Fruit fly (Drosophila melanogaster) whole organism, adult: ENCODE data around the gene CG1113.

ENCODE experiments used
- CG11617 ChIP-seq: fragments of 200-800 bp; sonication (Bioruptor generic); optimal IDR thresholded peaks from 2 replicates; lab custom pipeline; 2017; ENCODE audit warnings: mild to moderate bottlenecking, missing biosample characterization, missing genetic modification reagents, missing genetic modification characterization
- CG12768 ChIP-seq: fragments of 200-800 bp; sonication (Bioruptor generic); optimal IDR thresholded peaks from 2 replicates; lab custom pipeline; 2017; ENCODE audit warnings: missing biosample characterization, missing genetic modification characterization, mild to moderate bottlenecking, moderate library complexity, missing genetic modification reagents
- CG14711 ChIP-seq: fragments of 200-800 bp; sonication (Bioruptor generic); optimal IDR thresholded peaks from 2 replicates; lab custom pipeline; 2018; ENCODE audit warnings: missing biosample characterization, mild to moderate bottlenecking, missing genetic modification characterization, moderate library complexity
- CG1620 ChIP-seq: fragments of 200-800 bp; sonication (Bioruptor generic); optimal IDR thresholded peaks from 2 replicates; lab custom pipeline; 2016; ENCODE audit warnings: missing biosample characterization, missing genetic modification characterization
- CG33017 ChIP-seq: fragments of 200-800 bp; sonication (Bioruptor generic); optimal IDR thresholded peaks from 2 replicates; lab custom pipeline; 2018; ENCODE audit warnings: missing biosample characterization, mild to moderate bottlenecking, missing genetic modification characterization, moderate library complexity
- CG5204 ChIP-seq: fragments of 200-800 bp; sonication (Bioruptor generic); optimal IDR thresholded peaks from 2 replicates; lab custom pipeline; 2016; ENCODE audit warnings: missing biosample characterization, missing genetic modification characterization
- CG7045 ChIP-seq: fragments of 200-800 bp; sonication (Bioruptor generic); optimal IDR thresholded peaks from 2 replicates; lab custom pipeline; 2017; ENCODE audit warnings: missing biosample characterization, mild to moderate bottlenecking, missing genetic modification characterization
- CG7101 ChIP-seq: fragments of 200-800 bp; sonication (Bioruptor generic); optimal IDR thresholded peaks from 2 replicates; lab custom pipeline; 2018; ENCODE audit warnings: missing biosample characterization, mild to moderate bottlenecking, missing genetic modification characterization, moderate library complexity
- Clk ChIP-seq: fragments of 200-800 bp; sonication (Bioruptor generic); optimal IDR thresholded peaks from 2 replicates; lab custom pipeline; 2017; ENCODE audit warnings: missing biosample characterization, missing genetic modification characterization
- Crg-1 ChIP-seq: fragments of 200-800 bp; sonication (Bioruptor generic); optimal IDR thresholded peaks from 2 replicates; lab custom pipeline; 2016; ENCODE audit warnings: missing biosample characterization, missing genetic modification characterization
- Hr96 ChIP-seq: fragments of 200-800 bp; sonication (Bioruptor generic); optimal IDR thresholded peaks from 2 replicates; lab custom pipeline; 2016; ENCODE audit warnings: missing biosample characterization, missing genetic modification characterization
- Mnt ChIP-seq: fragments of 200-800 bp; sonication (Bioruptor generic); optimal IDR thresholded peaks from 2 replicates; lab custom pipeline; 2016; ENCODE audit warnings: missing biosample characterization, mild to moderate bottlenecking, missing genetic modification characterization
- bab1 ChIP-seq: fragments of 200-800 bp; sonication (Bioruptor generic); optimal IDR thresholded peaks from 3 replicates; lab custom pipeline; 2019; ENCODE audit warnings: missing biosample characterization, mild to moderate bottlenecking, missing genetic modification characterization, moderate library complexity
- cic ChIP-seq: fragments of 200-800 bp; sonication (Bioruptor generic); optimal IDR thresholded peaks from 2 replicates; lab custom pipeline; 2017; ENCODE audit warnings: missing biosample characterization, mild to moderate bottlenecking, missing genetic modification characterization, moderate library complexity
- cnc ChIP-seq, 2 experiments: fragments of >200 bp; optimal IDR thresholded peaks; 2 replicates each; lab custom pipeline; 2017
- kay ChIP-seq: fragments of 200-800 bp; sonication (Bioruptor generic); peaks from one replicate; lab custom pipeline; 2016; ENCODE audit warnings: missing biosample characterization, missing genetic modification characterization, borderline replicate concordance
- ovo ChIP-seq: fragments of 200-800 bp; sonication (Bioruptor generic); optimal IDR thresholded peaks from 2 replicates; lab custom pipeline; 2016; ENCODE audit warnings: missing biosample characterization, missing genetic modification characterization
- pad ChIP-seq: fragments of 200-800 bp; sonication (Bioruptor generic); optimal IDR thresholded peaks from 3 replicates; lab custom pipeline; 2017; ENCODE audit warnings: missing biosample characterization, missing genetic modification characterization, mild to moderate bottlenecking, moderate library complexity, missing genetic modification reagents
- tj ChIP-seq: fragments of 200-800 bp; sonication (Bioruptor generic); optimal IDR thresholded peaks from 3 replicates; lab custom pipeline; 2017; ENCODE audit warnings: missing biosample characterization, mild to moderate bottlenecking, missing genetic modification characterization, moderate library complexity
- toe ChIP-seq: fragments of 200-800 bp; sonication (Bioruptor generic); optimal IDR thresholded peaks from 2 replicates; lab custom pipeline; 2016; ENCODE audit warnings: missing biosample characterization, missing genetic modification characterization

CG1113 gene

DNA sequence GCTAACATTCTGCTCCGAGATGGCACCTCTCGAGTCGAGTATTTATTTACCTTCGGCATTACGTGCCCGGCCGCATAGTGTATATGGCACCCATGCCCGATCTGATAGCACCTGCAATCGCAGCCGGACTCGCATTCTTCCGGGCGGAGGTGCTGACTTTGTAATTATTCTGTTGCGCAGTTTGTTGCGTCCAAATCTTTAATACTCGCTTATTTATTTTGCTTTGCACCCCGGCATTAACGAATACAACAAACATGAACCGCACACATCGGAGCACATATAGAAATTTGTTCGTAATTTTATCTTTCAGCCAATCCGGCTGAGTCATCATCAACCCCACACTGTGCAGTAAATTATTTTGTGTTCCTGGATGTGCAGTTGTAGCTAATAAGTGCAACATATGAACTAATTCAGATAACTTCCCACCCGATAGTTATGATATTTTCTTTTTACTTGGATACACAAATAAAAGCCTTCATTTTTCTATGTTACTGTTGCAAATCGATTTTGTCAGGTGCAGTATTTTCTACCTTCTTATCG, 9.1 kb downstream of the CG1113 start:
- TF ChIP-seq cnc (optimal IDR thresholded peaks at IDR 0.05; lab: Kevin White, UChicago) (peak in 1 of 2 experiments; percentile 70), Crg-1 (GFP tag; lab: Kevin White, UChicago) (peak; percentile 27), CG14711 (tag; lab: Kevin White, UChicago) (no peak), CG12768 (GFP tag; lab: Kevin White, UChicago) (peak; percentile 14), ovo (GFP tag; lab: Kevin White, UChicago) (peak; percentile 36), CG7045 (no peak), CG1620 (peak; percentile 4), Mnt (GFP tag; lab: Kevin White, UChicago) (peak; percentile 55), CG33017 (tag; lab: Kevin White, UChicago) (peak; percentile 28), Clk (GFP tag; lab: Kevin White, UChicago) (no peak), tj (GFP tag; lab: Kevin White, UChicago) (peak; percentile 83), cic (peak; percentile 76), CG5204 (no peak), CG7101 (tag; lab: Kevin White, UChicago) (peak; percentile 20), toe (GFP tag; lab: Kevin White, UChicago) (no peak), kay (GFP tag; lab: Kevin White, UChicago) (peak; percentile 96)

DNA sequence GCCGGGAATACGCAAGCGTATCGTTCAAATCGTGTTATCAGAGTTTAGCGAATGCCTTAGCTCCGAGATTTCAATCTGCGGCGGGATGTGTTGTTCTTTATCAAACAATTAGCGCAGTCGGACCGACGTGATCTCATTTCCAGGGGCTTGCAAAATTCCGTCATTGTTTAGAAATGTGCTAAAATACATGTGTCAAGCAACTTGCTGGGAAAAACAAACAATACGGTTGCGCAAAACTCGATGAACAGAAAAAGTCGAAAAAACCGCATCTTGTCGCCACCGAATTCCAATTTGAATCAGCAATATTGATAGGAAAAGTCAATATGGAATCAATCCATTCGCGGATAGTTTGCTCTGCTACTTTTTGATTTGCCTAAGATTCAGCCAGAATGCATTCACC, 9.6 kb downstream of the CG1113 start, which contains the start of gene Tim17a2:
TSS of gene Tim17a2 (minus strand) at position 101 of the 400 bp plus-strand sequence.
- TF ChIP-seq CG5204 (no peak), ovo (GFP tag; lab: Kevin White, UChicago) (no peak), CG7045 (no peak), cnc (optimal IDR thresholded peaks at IDR 0.05; lab: Kevin White, UChicago) (no peak), cic (no peak), CG12768 (GFP tag; lab: Kevin White, UChicago) (no peak), Crg-1 (GFP tag; lab: Kevin White, UChicago) (no peak), CG33017 (tag; lab: Kevin White, UChicago) (no peak), Clk (GFP tag; lab: Kevin White, UChicago) (no peak), toe (GFP tag; lab: Kevin White, UChicago) (no peak), Hr96 (no peak), CG1620 (no peak), bab1 (no peak), CG7101 (tag; lab: Kevin White, UChicago) (no peak), Mnt (GFP tag; lab: Kevin White, UChicago) (no peak), tj (GFP tag; lab: Kevin White, UChicago) (no peak), pad (GFP tag; lab: Kevin White, UChicago) (no peak), CG11617 (GFP tag; lab: Kevin White, UChicago) (no peak), kay (GFP tag; lab: Kevin White, UChicago) (no peak), CG14711 (tag; lab: Kevin White, UChicago) (no peak)

DNA sequence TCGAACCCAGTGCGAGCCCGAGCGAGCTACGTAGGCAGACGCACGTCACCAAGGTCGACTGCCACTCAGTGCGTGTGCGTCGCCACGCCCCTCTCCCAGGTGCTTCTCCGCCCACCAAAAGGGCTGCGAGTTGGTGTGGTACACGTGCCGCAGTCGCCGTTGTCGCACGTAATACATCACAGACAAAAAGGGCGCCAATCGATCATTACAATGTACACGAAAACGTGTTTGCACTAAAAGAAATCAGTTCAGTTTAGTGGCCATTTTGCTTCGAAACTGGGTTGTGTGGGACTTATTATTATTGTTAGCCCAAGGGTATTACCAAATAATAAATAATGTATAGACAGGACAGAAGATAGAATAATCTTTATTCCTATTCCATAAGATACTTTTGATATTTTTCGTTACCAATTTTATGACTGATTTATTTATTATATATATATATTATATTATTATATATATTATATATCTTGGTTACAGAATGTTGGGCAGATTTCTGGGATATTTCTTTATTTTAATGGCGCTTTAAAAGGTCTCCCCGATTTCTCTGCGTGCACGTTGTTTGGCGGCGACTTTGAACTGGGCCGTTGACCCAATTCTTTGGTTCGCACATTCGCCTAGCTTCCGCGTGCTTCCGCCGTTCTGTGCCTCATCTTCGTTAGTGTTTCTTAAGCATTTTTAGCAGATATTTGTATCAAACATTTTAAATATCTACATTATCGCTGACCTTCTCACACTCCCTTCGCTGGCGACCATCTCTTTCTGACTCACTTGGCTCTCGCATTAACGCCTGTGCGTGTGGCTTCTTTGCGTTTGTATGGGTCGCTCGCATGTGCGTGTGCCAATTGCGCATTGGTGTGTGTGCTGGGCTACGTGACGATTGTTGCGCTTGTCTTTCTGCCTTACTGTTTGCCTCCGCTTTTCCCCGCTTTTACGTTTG, 10.6 kb downstream of the CG1113 start:
- TF ChIP-seq Clk (GFP tag; lab: Kevin White, UChicago): no peak
- peak; percentile 15 for TF ChIP-seq Mnt (GFP tag; lab: Kevin White, UChicago)
- no peak for TF ChIP-seq bab1
- no peak for TF ChIP-seq ovo (GFP tag; lab: Kevin White, UChicago)
- TF ChIP-seq CG12768 (GFP tag; lab: Kevin White, UChicago): peak; percentile 7
- no peak for TF ChIP-seq CG5204
- TF ChIP-seq Crg-1 (GFP tag; lab: Kevin White, UChicago): no peak
- TF ChIP-seq kay (GFP tag; lab: Kevin White, UChicago): peak; percentile 95
- peak; percentile 60 for TF ChIP-seq CG11617 (GFP tag; lab: Kevin White, UChicago)
- peak; percentile 12 for TF ChIP-seq CG7045
- peak; percentile 42 for TF ChIP-seq CG7101 (tag; lab: Kevin White, UChicago)
- peak; percentile 50 for TF ChIP-seq CG14711 (tag; lab: Kevin White, UChicago)
- TF ChIP-seq CG33017 (tag; lab: Kevin White, UChicago): no peak
- no peak for TF ChIP-seq cnc (optimal IDR thresholded peaks at IDR 0.05; lab: Kevin White, UChicago)
- peak; percentile 87 for TF ChIP-seq cic
- peak; percentile 97 for TF ChIP-seq pad (GFP tag; lab: Kevin White, UChicago)
- no peak for TF ChIP-seq toe (GFP tag; lab: Kevin White, UChicago)
- no peak for TF ChIP-seq tj (GFP tag; lab: Kevin White, UChicago)

DNA sequence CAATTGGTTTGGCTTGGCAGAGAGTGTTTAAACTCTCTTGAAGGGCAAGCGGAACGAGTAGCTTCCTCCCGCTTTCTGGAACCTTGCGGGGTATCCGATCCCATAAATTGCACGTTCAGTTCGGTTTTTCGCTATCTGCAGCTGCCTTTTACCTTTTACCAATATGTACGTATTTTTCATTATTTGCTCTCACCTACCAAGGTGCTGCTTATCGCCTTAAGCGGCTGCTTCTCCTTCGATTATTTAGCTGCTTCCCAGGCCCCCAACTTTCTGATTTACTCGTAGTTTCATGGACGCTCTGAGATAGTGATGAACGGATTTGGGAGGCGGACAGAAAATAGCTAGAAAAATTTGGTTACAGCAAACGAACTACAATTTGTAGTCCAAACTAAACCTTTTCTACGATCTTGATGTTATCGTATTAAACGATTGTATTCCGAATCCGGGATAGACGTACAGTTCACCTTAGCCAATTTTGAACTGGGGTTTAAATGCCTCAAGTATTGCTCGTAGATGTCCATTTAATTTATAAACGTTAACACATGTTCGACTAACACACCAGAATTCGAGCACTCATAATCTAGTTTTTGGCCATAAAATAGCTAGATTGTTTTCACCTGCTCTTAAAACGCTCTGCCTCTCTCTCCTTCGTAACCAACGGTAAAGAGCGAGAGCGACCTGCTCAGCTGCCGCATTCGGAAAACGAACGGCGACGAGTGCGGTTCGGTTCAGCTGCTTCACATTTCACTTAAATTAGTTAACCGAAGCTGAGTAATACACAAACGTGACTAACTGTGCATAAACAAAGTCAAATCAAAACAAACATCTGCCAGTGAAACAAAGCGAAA, 11.5 kb downstream of the CG1113 start:
- peak; percentile 22 for TF ChIP-seq CG33017 (tag; lab: Kevin White, UChicago)
- peak; percentile 75 for TF ChIP-seq ovo (GFP tag; lab: Kevin White, UChicago)
- peak; percentile 77 for TF ChIP-seq cic
- TF ChIP-seq CG11617 (GFP tag; lab: Kevin White, UChicago): peak; percentile 72
- peak; percentile 12 for TF ChIP-seq tj (GFP tag; lab: Kevin White, UChicago)
- TF ChIP-seq CG1620: peak; percentile 29
- no peak for TF ChIP-seq cnc (optimal IDR thresholded peaks at IDR 0.05; lab: Kevin White, UChicago)
- peak; percentile 23 for TF ChIP-seq bab1
- peak; percentile 52 for TF ChIP-seq Mnt (GFP tag; lab: Kevin White, UChicago)
- peak; percentile 95 for TF ChIP-seq pad (GFP tag; lab: Kevin White, UChicago)
- no peak for TF ChIP-seq CG7045
- TF ChIP-seq CG7101 (tag; lab: Kevin White, UChicago): peak; percentile 39
- TF ChIP-seq CG5204: no peak
- peak; percentile 27 for TF ChIP-seq CG12768 (GFP tag; lab: Kevin White, UChicago)
- no peak for TF ChIP-seq Clk (GFP tag; lab: Kevin White, UChicago)
- TF ChIP-seq Crg-1 (GFP tag; lab: Kevin White, UChicago): no peak
- TF ChIP-seq kay (GFP tag; lab: Kevin White, UChicago): peak; percentile 83
- TF ChIP-seq CG14711 (tag; lab: Kevin White, UChicago): peak; percentile 1
- TF ChIP-seq toe (GFP tag; lab: Kevin White, UChicago): peak; percentile 18
- TF ChIP-seq Hr96: peak; percentile 66
